Worm (Caenorhabditis elegans) whole organism, L4 larva: Measurements from ENCODE around the gene F58E6.13.
A peak's percentile ranks its signal among the peaks of the same experiment; 100 is the strongest.

Experiments used
- D1046.2 ChIP-seq: fragments of 200-800 bp; sonication (Bioruptor generic); IDR thresholded peaks from 2 replicates; pipeline ENCODE4 v1.3.6; 2022; ENCODE audit warnings: missing genetic modification characterization, missing compliant biosample characterization
- F10B5.3 ChIP-seq: sonication (generic microtip); optimal IDR thresholded peaks from 2 replicates; lab custom pipeline; 2016; ENCODE audit warnings: mild to moderate bottlenecking, missing genetic modification characterization, missing compliant biosample characterization
- F49E8.2 ChIP-seq: sonication (generic microtip); optimal IDR thresholded peaks from 2 replicates; lab custom pipeline; 2016; ENCODE audit warnings: missing compliant biosample characterization, mild to moderate bottlenecking, missing genetic modification characterization, borderline replicate concordance
- R02D3.7 ChIP-seq: fragments of 150-350 bp; sonication (generic microtip); optimal IDR thresholded peaks from 3 replicates; lab custom pipeline; 2014; ENCODE audit warnings: missing biosample characterization, missing genetic modification characterization
- T20F7.1 ChIP-seq: fragments of 200-800 bp; sonication (Bioruptor generic); optimal IDR thresholded peaks from 2 replicates; lab custom pipeline; 2018; ENCODE audit warnings: mild to moderate bottlenecking, missing genetic modification characterization, missing compliant biosample characterization
- Y105C5A.15 ChIP-seq: fragments of 200-800 bp; sonication (Bioruptor generic); IDR thresholded peaks from 2 replicates; pipeline ENCODE4 v1.3.6; 2022; ENCODE audit warnings: missing genetic modification characterization, missing compliant biosample characterization
- Y48G9A.11 ChIP-seq: fragments of 200-800 bp; sonication (Bioruptor generic); IDR thresholded peaks from 2 replicates; pipeline ENCODE4 v1.3.6; 2022; ENCODE audit warnings: missing genetic modification reagents, missing genetic modification characterization, missing compliant biosample characterization
- ZK337.2 ChIP-seq: fragments of 200-800 bp; sonication (Bioruptor generic); IDR thresholded peaks from 2 replicates; pipeline ENCODE4 v1.3.6; 2022; ENCODE audit warnings: missing genetic modification reagents, missing genetic modification characterization, missing compliant biosample characterization
- arid-1 ChIP-seq: fragments of 200-800 bp; sonication (Bioruptor generic); conservative IDR thresholded peaks from 2 replicates; pipeline ENCODE4 v1.3.6; 2022; ENCODE audit warnings: missing genetic modification reagents, missing genetic modification characterization, missing compliant biosample characterization
- ceh-44 ChIP-seq: fragments of 200-800 bp; sonication (Bioruptor generic); IDR thresholded peaks from 2 replicates; pipeline ENCODE4 v1.3.6; 2022; ENCODE audit warnings: missing genetic modification reagents, missing genetic modification characterization, missing compliant biosample characterization
- ceh-62 ChIP-seq: sonication (generic microtip); optimal IDR thresholded peaks from 2 replicates; lab custom pipeline; 2017; ENCODE audit warnings: missing biosample characterization, missing genetic modification characterization
- ceh-82 ChIP-seq: sonication (generic microtip); optimal IDR thresholded peaks from 2 replicates; lab custom pipeline; 2017; ENCODE audit warnings: missing biosample characterization, missing genetic modification characterization
- ces-1 ChIP-seq: fragments of 150-350 bp; sonication (generic microtip); optimal IDR thresholded peaks from 4 replicates; lab custom pipeline; 2014; ENCODE audit warnings: missing biosample characterization, missing genetic modification reagents, missing genetic modification characterization
- cey-2 ChIP-seq: sonication (generic microtip); optimal IDR thresholded peaks from 3 replicates; lab custom pipeline; 2017; ENCODE audit warnings: missing genetic modification characterization, mild to moderate bottlenecking, missing compliant biosample characterization, antibody characterized with exemption, borderline replicate concordance; ENCODE audit not compliant: insufficient read depth
- ctbp-1 ChIP-seq: fragments of 200-800 bp; sonication (Bioruptor generic); IDR thresholded peaks from 2 replicates; pipeline ENCODE4 v1.3.6; 2022; ENCODE audit warnings: missing genetic modification reagents, missing genetic modification characterization, missing compliant biosample characterization
- daf-19 ChIP-seq: fragments of 200-800 bp; sonication (Bioruptor generic); conservative IDR thresholded peaks from 2 replicates; pipeline ENCODE4 v1.3.6; 2022; ENCODE audit warnings: missing genetic modification characterization, missing compliant biosample characterization
- dpl-1 ChIP-seq: fragments of 150-350 bp; optimal IDR thresholded peaks from 2 replicates; lab custom pipeline; 2014; ENCODE audit warnings: missing biosample characterization, missing genetic modification reagents, missing genetic modification characterization
- duxl-1 ChIP-seq: sonication (generic microtip); optimal IDR thresholded peaks from 2 replicates; lab custom pipeline; 2016; ENCODE audit warnings: mild to moderate bottlenecking, missing genetic modification characterization, moderate library complexity, missing compliant biosample characterization; ENCODE audit not compliant: poor library complexity
- dve-1 ChIP-seq: sonication (generic microtip); optimal IDR thresholded peaks from 2 replicates; lab custom pipeline; 2017; ENCODE audit warnings: antibody characterized with exemption, mild to moderate bottlenecking, missing genetic modification characterization, missing compliant biosample characterization; ENCODE audit not compliant: insufficient read depth
- egl-27 ChIP-seq: sonication (generic microtip); optimal IDR thresholded peaks from 3 replicates; lab custom pipeline; 2017; ENCODE audit warnings: missing biosample characterization, missing genetic modification reagents, missing genetic modification characterization
- fkh-10 ChIP-seq: fragments of 150-350 bp; optimal IDR thresholded peaks from 2 replicates; lab custom pipeline; 2014; ENCODE audit warnings: missing biosample characterization, missing genetic modification reagents, missing genetic modification characterization
- hlh-11 ChIP-seq: fragments of 200-800 bp; sonication (Bioruptor generic); optimal IDR thresholded peaks from 2 replicates; lab custom pipeline; 2018; ENCODE audit warnings: mild to moderate bottlenecking, missing genetic modification characterization, missing compliant biosample characterization
- hlh-30 ChIP-seq: sonication (generic microtip); optimal IDR thresholded peaks from 2 replicates; lab custom pipeline; 2017; ENCODE audit warnings: antibody characterized with exemption, mild to moderate bottlenecking, missing genetic modification characterization, missing compliant biosample characterization; ENCODE audit not compliant: insufficient read depth
- lsy-2 ChIP-seq, 2 experiments: fragments of 150-350 bp in 1 of 2; sonication (generic microtip) in 1 of 2; optimal IDR thresholded peaks; 2 replicates each; lab custom pipeline; 2014 to 2017; ENCODE audit warnings: missing biosample characterization in 2 of 2, missing genetic modification characterization in 2 of 2
- madf-5 ChIP-seq, 2 experiments: fragments of 200-800 bp; sonication (Bioruptor generic); IDR thresholded peaks; 2 replicates each; pipeline ENCODE4 v1.3.6; 2022; ENCODE audit warnings: missing compliant biosample characterization in 2 of 2, missing genetic modification characterization in 2 of 2
- mdl-1 ChIP-seq, 2 experiments: fragments of 150-350 bp in 1 of 2; sonication (generic microtip) in 1 of 2; optimal IDR thresholded peaks; 2 replicates each; lab custom pipeline; 2014 to 2017; ENCODE audit warnings: missing biosample characterization in 2 of 2, missing genetic modification characterization in 2 of 2
- mdt-29 ChIP-seq: fragments of 200-800 bp; sonication (Bioruptor generic); IDR thresholded peaks from 2 replicates; pipeline ENCODE4 v1.3.6; 2022; ENCODE audit warnings: missing genetic modification reagents, missing genetic modification characterization, missing compliant biosample characterization
- mep-1 ChIP-seq: fragments of 150-350 bp; sonication (generic microtip); optimal IDR thresholded peaks from 3 replicates; lab custom pipeline; 2014; ENCODE audit warnings: missing biosample characterization, missing genetic modification characterization
- mes-2 ChIP-seq: sonication (generic microtip); optimal IDR thresholded peaks from 2 replicates; lab custom pipeline; 2016; ENCODE audit warnings: missing genotype, mild to moderate bottlenecking, missing genetic modification characterization, missing compliant biosample characterization; ENCODE audit not compliant: poor library complexity, severe bottlenecking
- mxl-2 ChIP-seq: fragments of 200-800 bp; sonication (Bioruptor generic); conservative IDR thresholded peaks from 2 replicates; pipeline ENCODE4 v1.3.6; 2022; ENCODE audit warnings: missing genetic modification reagents, missing genetic modification characterization, missing compliant biosample characterization
- nhr-10 ChIP-seq: fragments of 150-350 bp; optimal IDR thresholded peaks from 2 replicates; lab custom pipeline; 2014; ENCODE audit warnings: missing biosample characterization, missing genetic modification characterization
- nhr-102 ChIP-seq: sonication (generic microtip); optimal IDR thresholded peaks from 2 replicates; lab custom pipeline; 2016; ENCODE audit warnings: mild to moderate bottlenecking, missing genetic modification characterization, moderate library complexity, missing compliant biosample characterization
- nhr-111 ChIP-seq: fragments of 200-800 bp; sonication (Bioruptor generic); optimal IDR thresholded peaks from 2 replicates; lab custom pipeline; 2018; ENCODE audit warnings: mild to moderate bottlenecking, missing genetic modification characterization, missing compliant biosample characterization
- nhr-237 ChIP-seq: sonication (generic microtip); optimal IDR thresholded peaks from 2 replicates; lab custom pipeline; 2017; ENCODE audit warnings: missing biosample characterization, missing genetic modification characterization
- nhr-28 ChIP-seq: fragments of 150-350 bp; optimal IDR thresholded peaks from 2 replicates; lab custom pipeline; 2014; ENCODE audit warnings: missing biosample characterization, missing genetic modification characterization
- nhr-41 ChIP-seq: fragments of 200-800 bp; sonication (Bioruptor generic); IDR thresholded peaks from 2 replicates; pipeline ENCODE4 v1.3.6; 2022; ENCODE audit warnings: missing genetic modification reagents, missing genetic modification characterization, missing compliant biosample characterization
- nhr-42 ChIP-seq: fragments of 200-800 bp; sonication (Bioruptor generic); IDR thresholded peaks from 2 replicates; pipeline ENCODE4 v1.3.6; 2022; ENCODE audit warnings: missing genetic modification characterization, missing compliant biosample characterization
- nhr-6 ChIP-seq: fragments of 150-350 bp; optimal IDR thresholded peaks from 2 replicates; lab custom pipeline; 2014; ENCODE audit warnings: missing biosample characterization, missing genetic modification characterization
- nhr-76 ChIP-seq: fragments of 150-350 bp; optimal IDR thresholded peaks from 2 replicates; lab custom pipeline; 2014; ENCODE audit warnings: missing biosample characterization, missing genetic modification characterization
- rbr-2 ChIP-seq: sonication (generic microtip); optimal IDR thresholded peaks from 2 replicates; lab custom pipeline; 2016; ENCODE audit warnings: missing genotype, missing genetic modification characterization, missing compliant biosample characterization
- saeg-2 ChIP-seq: fragments of 200-800 bp; sonication (Bioruptor generic); IDR thresholded peaks from 2 replicates; pipeline ENCODE4 v1.3.6; 2022; ENCODE audit warnings: missing genetic modification reagents, missing genetic modification characterization, missing compliant biosample characterization
- set-16 ChIP-seq: fragments of 200-800 bp; sonication (Bioruptor generic); IDR thresholded peaks from 2 replicates; pipeline ENCODE4 v1.3.6; 2022; ENCODE audit warnings: missing genetic modification reagents, missing genetic modification characterization, missing compliant biosample characterization
- snpc-1.2 ChIP-seq: fragments of 200-800 bp; sonication (Bioruptor generic); IDR thresholded peaks from 2 replicates; pipeline ENCODE4 v1.3.6; 2022; ENCODE audit warnings: missing genetic modification reagents, missing genetic modification characterization, missing compliant biosample characterization
- spr-1 ChIP-seq: sonication (generic microtip); optimal IDR thresholded peaks from 2 replicates; lab custom pipeline; 2016; ENCODE audit warnings: mild to moderate bottlenecking, missing genetic modification characterization, missing compliant biosample characterization
- tra-1 ChIP-seq: fragments of 200-800 bp; sonication (Bioruptor generic); IDR thresholded peaks from 2 replicates; pipeline ENCODE4 v1.3.6; 2022; ENCODE audit warnings: missing genetic modification reagents, missing genetic modification characterization, missing compliant biosample characterization
- unc-62 ChIP-seq, 3 experiments: fragments of 150-350 bp in 1 of 3; sonication (generic microtip); optimal IDR thresholded peaks in 2 of 3; peaks in 1 of 3; 1 replicate in 1 of 3; 2 replicates in 2 of 3; lab custom pipeline; 2014 to 2017; ENCODE audit warnings: missing biosample characterization in 3 of 3, missing genetic modification characterization in 3 of 3, missing genetic modification reagents in 3 of 3, missing genotype in 1 of 3
- zfp-2 ChIP-seq: sonication (generic microtip); optimal IDR thresholded peaks from 2 replicates; lab custom pipeline; 2016; ENCODE audit warnings: mild to moderate bottlenecking, missing genetic modification characterization, missing compliant biosample characterization
- zip-11 ChIP-seq: fragments of 200-800 bp; sonication (Bioruptor generic); IDR thresholded peaks from 2 replicates; pipeline ENCODE4 v1.3.6; 2022; ENCODE audit warnings: missing genetic modification characterization, missing compliant biosample characterization
- zip-2 ChIP-seq: fragments of 150-350 bp; optimal IDR thresholded peaks from 2 replicates; lab custom pipeline; 2014; ENCODE audit warnings: missing biosample characterization, missing genetic modification characterization

Gene F58E6.13

ce11 chrV:9729462-9730162, 15.4 kb upstream of the F58E6.13 start, which contains the start of the genes aagr-3 and drap-1 (continued):
- TF ChIP-seq hlh-30 (tag; lab: Kevin White, UChicago) (peak; percentile 74), nhr-111 (GFP tag; lab: Kevin White, UChicago) (no peak), set-16 (GFP tag; lab: Robert Waterston, UW) (no peak), nhr-76 (tag; lab: Kevin White, UChicago) (no peak), nhr-10 (no peak), snpc-1.2 (GFP tag; lab: Robert Waterston, UW) (no peak), dpl-1 (GFP tag; lab: Kevin White, UChicago) (peak; percentile 70), nhr-6 (tag; lab: Kevin White, UChicago) (peak; percentile 84), ctbp-1 (GFP tag; lab: Robert Waterston, UW) (0 out of 2 replicates have a peak, but pooled peaks have one; percentile 34), zip-11 (GFP tag; lab: Robert Waterston, UW) (no peak), nhr-237 (tag; lab: Kevin White, UChicago) (no peak), F49E8.2 (no peak), F10B5.3 (no peak), ceh-62 (tag; lab: Kevin White, UChicago) (no peak), nhr-42 (no peak), fkh-10 (GFP tag; lab: Kevin White, UChicago) (peak; percentile 4), ZK337.2 (GFP tag; lab: Robert Waterston, UW) (no peak), nhr-102 (tag; lab: Kevin White, UChicago) (peak; percentile 10), dve-1 (tag; lab: Kevin White, UChicago) (peak; percentile 65), unc-62 (GFP tag; optimal IDR thresholded peaks at IDR 0.05 in 1 of 2; lab: Kevin White, UChicago) (no peak), unc-62 (tag; optimal IDR thresholded peaks at IDR 0.05; lab: Kevin White, UChicago) (no peak), egl-27 (tag; lab: Kevin White, UChicago) (no peak), madf-5 (GFP tag; IDR thresholded peaks at IDR 0.05; lab: Robert Waterston, UW) (no peak), lsy-2 (tag; optimal IDR thresholded peaks at IDR 0.05; lab: Kevin White, UChicago) (peak in 1 of 2 experiments; percentile 89), Y48G9A.11 (GFP tag; lab: Robert Waterston, UW) (no peak), arid-1 (no peak), saeg-2 (no peak), ceh-82 (tag; lab: Kevin White, UChicago) (no peak), nhr-41 (no peak), zip-2 (tag; lab: Kevin White, UChicago) (no peak), mes-2 (tag; lab: Kevin White, UChicago) (peak; percentile 67), mxl-2 (no peak), ces-1 (GFP tag; lab: Kevin White, UChicago) (no peak), daf-19 (GFP tag; lab: Robert Waterston, UW) (no peak), nhr-28 (tag; lab: Kevin White, UChicago) (peak; percentile 57), rbr-2 (tag; lab: Kevin White, UChicago) (peak; percentile 34), duxl-1 (tag; lab: Kevin White, UChicago) (no peak), mep-1 (tag; lab: Kevin White, UChicago) (peak; percentile 77), Y105C5A.15 (GFP tag; lab: Robert Waterston, UW) (no peak), tra-1 (no peak), ceh-44 (GFP tag; lab: Robert Waterston, UW) (no peak), R02D3.7 (tag; lab: Kevin White, UChicago) (no peak), cey-2 (no peak), T20F7.1 (GFP tag; lab: Kevin White, UChicago) (peak; percentile 63), mdt-29 (GFP tag; lab: Robert Waterston, UW) (no peak), mdl-1 (tag; optimal IDR thresholded peaks at IDR 0.05; lab: Kevin White, UChicago) (peak in 1 of 2 experiments; percentile 33), hlh-11 (tag; lab: Kevin White, UChicago) (peak; percentile 62), spr-1 (tag; lab: Kevin White, UChicago) (no peak), zfp-2 (tag; lab: Kevin White, UChicago) (no peak), D1046.2 (no peak)
